Worm (Caenorhabditis elegans): Measurements from ENCODE around the gene T01G5.7.

ce11 chrV:15127955-15128354 is 16.2 kb downstream of the T01G5.7 start, which contains the start of gene srr-7:
- TF ChIP-seq ama-1 (optimal IDR thresholded peaks at IDR 0.05), result no peak
- TF ChIP-seq ama-1 (GFP tag; optimal IDR thresholded peaks at IDR 0.05), result no peak
- no peak for TF ChIP-seq B0336.3 (GFP tag; IDR thresholded peaks at IDR 0.05)
- no peak for TF ChIP-seq B0035.1 (tag; optimal IDR thresholded peaks at IDR 0.05)
- TF ChIP-seq sea-2 (GFP tag; IDR thresholded peaks at IDR 0.05), result no peak
- no peak for TF ChIP-seq ets-4 (GFP tag; optimal IDR thresholded peaks at IDR 0.05)
- no peak for TF ChIP-seq nhr-179 (tag; optimal IDR thresholded peaks at IDR 0.05)
